Worm (Caenorhabditis elegans) whole organism, L4 larva: ENCODE data around the gene chk-1.

Experiments used
- D1046.2 ChIP-seq: fragments of 200-800 bp; sonication (Bioruptor generic); IDR thresholded peaks from 2 replicates; pipeline ENCODE4 v1.3.6; 2022; ENCODE audit warnings: missing genetic modification characterization, missing compliant biosample characterization
- daf-16 ChIP-seq, 3 experiments: sonication (generic microtip); optimal IDR thresholded peaks; 2 replicates each; lab custom pipeline; 2016 to 2017; ENCODE audit warnings: missing genetic modification characterization in 3 of 3, missing genetic modification reagents in 3 of 3, mild to moderate bottlenecking in 2 of 3, missing compliant biosample characterization in 2 of 3, missing biosample characterization in 1 of 3, moderate library complexity in 1 of 3
- lin-38 ChIP-seq: fragments of 200-800 bp; sonication (Bioruptor generic); IDR thresholded peaks from 2 replicates; pipeline ENCODE4 v1.3.6; 2022; ENCODE audit warnings: missing genetic modification reagents, missing genetic modification characterization, missing compliant biosample characterization
- nhr-10 ChIP-seq: fragments of 150-350 bp; optimal IDR thresholded peaks from 2 replicates; lab custom pipeline; 2014; ENCODE audit warnings: missing biosample characterization, missing genetic modification characterization
- unc-62 ChIP-seq, 3 experiments: fragments of 150-350 bp in 1 of 3; sonication (generic microtip); optimal IDR thresholded peaks in 2 of 3; peaks in 1 of 3; 1 replicate in 1 of 3; 2 replicates in 2 of 3; lab custom pipeline; 2014 to 2017; ENCODE audit warnings: missing biosample characterization in 3 of 3, missing genetic modification characterization in 3 of 3, missing genetic modification reagents in 3 of 3, missing genotype in 1 of 3

chk-1 gene

DNA sequence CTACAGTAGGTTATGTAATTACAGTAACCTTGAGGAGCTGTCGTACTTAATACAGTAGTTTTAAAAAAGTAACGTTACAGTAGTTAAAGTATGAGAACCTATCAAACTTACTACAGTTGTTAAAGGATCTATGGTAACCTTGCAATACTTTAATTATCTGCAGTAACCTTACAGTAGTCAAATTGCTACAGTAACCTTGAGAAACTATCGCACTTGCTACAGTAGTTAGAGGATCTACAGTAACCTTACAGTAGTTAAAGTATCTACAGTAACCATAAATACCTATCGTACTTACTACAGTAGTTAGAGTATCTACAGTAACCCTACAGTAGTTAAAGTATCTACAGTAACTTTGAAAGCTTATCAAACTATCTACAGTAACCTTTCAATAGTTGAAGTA is 47.7 kb downstream of the chk-1 start:
- TF ChIP-seq unc-62 (GFP tag; optimal IDR thresholded peaks at IDR 0.05 in 1 of 2; lab: Kevin White, UChicago) (peak in 1 of 2 experiments; percentile 91), unc-62 (tag; optimal IDR thresholded peaks at IDR 0.05; lab: Kevin White, UChicago) (no peak), nhr-10 (tag; lab: Kevin White, UChicago) (no peak), daf-16 (GFP tag; optimal IDR thresholded peaks at IDR 0.05; lab: Kevin White, UChicago) (no peak), daf-16 (tag; optimal IDR thresholded peaks at IDR 0.05; lab: Kevin White, UChicago) (no peak), lin-38 (GFP tag; lab: Robert Waterston, UW) (0 out of 2 replicates have a peak, but pooled peaks have one; percentile 3)

DNA sequence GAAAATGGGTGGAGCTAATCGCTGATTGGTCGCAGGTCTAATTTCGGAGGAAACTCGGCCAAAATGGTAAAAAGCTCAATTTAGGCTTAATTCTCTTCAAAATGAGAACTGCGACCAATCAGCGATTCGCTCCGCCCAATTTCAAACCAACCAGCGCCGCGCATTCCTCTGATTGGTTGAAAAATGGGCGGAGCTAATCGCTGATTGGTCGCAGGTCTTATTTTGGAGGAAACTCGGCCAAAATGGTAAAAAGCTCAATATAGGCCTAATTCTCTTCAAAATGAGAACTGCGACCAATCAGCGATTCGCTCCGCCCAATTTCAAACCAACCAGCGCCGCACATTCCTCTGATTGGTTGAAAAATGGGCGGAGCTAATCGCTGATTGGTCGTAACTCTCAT is 51.7 kb downstream of the chk-1 start:
- 0 out of 2 replicates have a peak, but pooled peaks have one; percentile 23 for TF ChIP-seq D1046.2 (GFP tag; lab: Robert Waterston, UW)
